Worm (Caenorhabditis elegans) whole organism, late embryonic: ENCODE measurements around the gene srd-21.

Experiments used
- C38D4.7 ChIP-seq: fragments of 200-800 bp; sonication (Bioruptor generic); optimal IDR thresholded peaks from 2 replicates; lab custom pipeline; 2018; ENCODE audit warnings: mild to moderate bottlenecking, missing genetic modification characterization, moderate library complexity, missing compliant biosample characterization
- F13H6.1 ChIP-seq: sonication (generic microtip); optimal IDR thresholded peaks from 2 replicates; lab custom pipeline; 2016; ENCODE audit warnings: missing genetic modification characterization, missing compliant biosample characterization
- K02D7.2 ChIP-seq: sonication (generic microtip); optimal IDR thresholded peaks from 2 replicates; lab custom pipeline; 2017; ENCODE audit warnings: mild to moderate bottlenecking, missing genetic modification characterization, missing compliant biosample characterization
- K09A11.1 ChIP-seq: sonication (generic microtip); optimal IDR thresholded peaks from 2 replicates; lab custom pipeline; 2017; ENCODE audit warnings: antibody characterized with exemption, mild to moderate bottlenecking, missing genetic modification characterization, missing compliant biosample characterization; ENCODE audit not compliant: insufficient read depth
- T23F11.4 ChIP-seq: fragments of 200-800 bp; sonication (Bioruptor generic); optimal IDR thresholded peaks from 2 replicates; lab custom pipeline; 2018; ENCODE audit warnings: mild to moderate bottlenecking, missing genetic modification characterization, missing compliant biosample characterization
- Y22D7AL.16 ChIP-seq: sonication (generic microtip); optimal IDR thresholded peaks from 2 replicates; lab custom pipeline; 2016; ENCODE audit warnings: missing genetic modification characterization, missing compliant biosample characterization
- ahr-1 ChIP-seq: sonication (generic microtip); optimal IDR thresholded peaks from 2 replicates; lab custom pipeline; 2016; ENCODE audit warnings: missing genetic modification characterization, missing compliant biosample characterization
- ceh-19 ChIP-seq: fragments of 200-800 bp; sonication (Bioruptor generic); optimal IDR thresholded peaks from 2 replicates; lab custom pipeline; 2018; ENCODE audit warnings: mild to moderate bottlenecking, missing genetic modification characterization, missing compliant biosample characterization
- ceh-2 ChIP-seq: sonication (generic microtip); optimal IDR thresholded peaks from 2 replicates; lab custom pipeline; 2016; ENCODE audit warnings: missing genotype, missing genetic modification characterization, missing compliant biosample characterization
- ceh-22 ChIP-seq: sonication (generic microtip); optimal IDR thresholded peaks from 2 replicates; lab custom pipeline; 2017; ENCODE audit warnings: missing biosample characterization, missing genetic modification characterization
- ceh-24 ChIP-seq: sonication (generic microtip); optimal IDR thresholded peaks from 2 replicates; lab custom pipeline; 2016; ENCODE audit warnings: mild to moderate bottlenecking, missing genetic modification characterization, missing compliant biosample characterization
- ceh-31 ChIP-seq: sonication (generic microtip); optimal IDR thresholded peaks from 2 replicates; lab custom pipeline; 2016; ENCODE audit warnings: missing genetic modification characterization, missing compliant biosample characterization
- ceh-34 ChIP-seq: sonication (generic microtip); optimal IDR thresholded peaks from 2 replicates; lab custom pipeline; 2016; ENCODE audit warnings: mild to moderate bottlenecking, missing genetic modification characterization, missing compliant biosample characterization
- ceh-45 ChIP-seq: fragments of 200-800 bp; sonication (Bioruptor generic); IDR thresholded peaks from 2 replicates; pipeline ENCODE4 v1.3.6; 2022; ENCODE audit warnings: missing genetic modification reagents, missing genetic modification characterization, missing compliant biosample characterization
- ceh-48 ChIP-seq: sonication (generic microtip); optimal IDR thresholded peaks from 2 replicates; lab custom pipeline; 2016; ENCODE audit warnings: missing genetic modification characterization, inconsistent platforms, missing compliant biosample characterization
- ceh-9 ChIP-seq: sonication (generic microtip); optimal IDR thresholded peaks from 2 replicates; lab custom pipeline; 2016; ENCODE audit warnings: mild to moderate bottlenecking, missing genetic modification characterization, inconsistent platforms, missing compliant biosample characterization
- che-1 ChIP-seq: sonication (generic microtip); optimal IDR thresholded peaks from 2 replicates; lab custom pipeline; 2016; ENCODE audit warnings: mild to moderate bottlenecking, missing genetic modification characterization, missing compliant biosample characterization
- dmd-4 ChIP-seq: sonication (generic microtip); optimal IDR thresholded peaks from 2 replicates; lab custom pipeline; 2016; ENCODE audit warnings: borderline replicate concordance, missing genetic modification characterization, missing compliant biosample characterization
- dve-1 ChIP-seq: sonication (generic microtip); optimal IDR thresholded peaks from 2 replicates; lab custom pipeline; 2017; ENCODE audit warnings: antibody characterized with exemption, mild to moderate bottlenecking, missing genetic modification characterization, missing compliant biosample characterization
- elt-2 ChIP-seq: sonication (generic microtip); optimal IDR thresholded peaks from 2 replicates; lab custom pipeline; 2016; ENCODE audit warnings: missing genetic modification reagents, missing genetic modification characterization, missing compliant biosample characterization
- elt-4 ChIP-seq: sonication (generic microtip); optimal IDR thresholded peaks from 2 replicates; lab custom pipeline; 2016; ENCODE audit warnings: missing genetic modification characterization, missing compliant biosample characterization
- ets-4 ChIP-seq: sonication (generic microtip); optimal IDR thresholded peaks from 2 replicates; lab custom pipeline; 2016; ENCODE audit warnings: missing genetic modification characterization, missing compliant biosample characterization
- fkh-6 ChIP-seq: sonication (generic microtip); optimal IDR thresholded peaks from 2 replicates; lab custom pipeline; 2016; ENCODE audit warnings: missing genetic modification characterization, missing compliant biosample characterization
- gmeb-2 ChIP-seq: sonication (generic microtip); optimal IDR thresholded peaks from 2 replicates; lab custom pipeline; 2016; ENCODE audit warnings: missing genetic modification characterization, inconsistent platforms, missing compliant biosample characterization
- hlh-13 ChIP-seq: fragments of 200-800 bp; sonication (Bioruptor generic); optimal IDR thresholded peaks from 2 replicates; lab custom pipeline; 2018; ENCODE audit warnings: mild to moderate bottlenecking, missing genetic modification characterization, missing compliant biosample characterization
- hlh-6 ChIP-seq: sonication (generic microtip); optimal IDR thresholded peaks from 2 replicates; lab custom pipeline; 2016; ENCODE audit warnings: missing genotype, missing genetic modification characterization, missing compliant biosample characterization
- hlh-8 ChIP-seq: sonication (generic microtip); optimal IDR thresholded peaks from 2 replicates; lab custom pipeline; 2016; ENCODE audit warnings: missing genotype, missing genetic modification characterization, missing compliant biosample characterization
- lim-6 ChIP-seq: sonication (generic microtip); optimal IDR thresholded peaks from 2 replicates; lab custom pipeline; 2016; ENCODE audit warnings: missing genetic modification characterization, missing compliant biosample characterization
- lin-11 ChIP-seq: fragments of 200-800 bp; sonication (Bioruptor generic); optimal IDR thresholded peaks from 2 replicates; lab custom pipeline; 2018; ENCODE audit warnings: mild to moderate bottlenecking, missing genetic modification characterization, missing compliant biosample characterization
- madf-2 ChIP-seq: sonication (generic microtip); optimal IDR thresholded peaks from 2 replicates; lab custom pipeline; 2017; ENCODE audit warnings: missing genetic modification characterization, missing compliant biosample characterization
- nfya-1 ChIP-seq: sonication (generic microtip); optimal IDR thresholded peaks from 2 replicates; lab custom pipeline; 2017; ENCODE audit warnings: missing genetic modification characterization, mild to moderate bottlenecking, missing compliant biosample characterization, antibody characterized with exemption, moderate library complexity
- nhr-232 ChIP-seq: sonication (generic microtip); optimal IDR thresholded peaks from 2 replicates; lab custom pipeline; 2016; ENCODE audit warnings: missing genetic modification characterization, missing compliant biosample characterization
- npax-4 ChIP-seq: sonication (generic microtip); optimal IDR thresholded peaks from 2 replicates; lab custom pipeline; 2016; ENCODE audit warnings: missing genetic modification characterization, missing compliant biosample characterization
- pag-3 ChIP-seq: sonication (generic microtip); optimal IDR thresholded peaks from 2 replicates; lab custom pipeline; 2016; ENCODE audit warnings: missing compliant biosample characterization, missing genetic modification characterization, borderline replicate concordance
- pat-9 ChIP-seq: fragments of 200-800 bp; sonication (Bioruptor generic); optimal IDR thresholded peaks from 2 replicates; lab custom pipeline; 2018; ENCODE audit warnings: mild to moderate bottlenecking, missing genetic modification characterization, moderate library complexity, missing compliant biosample characterization
- pax-1 ChIP-seq: fragments of 150-350 bp; optimal IDR thresholded peaks from 2 replicates; lab custom pipeline; 2014; ENCODE audit warnings: missing biosample characterization, missing genetic modification characterization
- rnt-1 ChIP-seq: sonication (generic microtip); optimal IDR thresholded peaks from 2 replicates; lab custom pipeline; 2016; ENCODE audit warnings: missing genetic modification characterization, missing compliant biosample characterization
- sox-2 ChIP-seq: fragments of 200-800 bp; sonication (Bioruptor generic); IDR thresholded peaks from 2 replicates; pipeline ENCODE4 v1.3.6; 2022; ENCODE audit warnings: missing genetic modification reagents, missing genetic modification characterization, missing compliant biosample characterization
- sox-4 ChIP-seq: sonication (generic microtip); optimal IDR thresholded peaks from 2 replicates; lab custom pipeline; 2017; ENCODE audit warnings: mild to moderate bottlenecking, missing genetic modification characterization, inconsistent platforms, missing compliant biosample characterization
- syd-9 ChIP-seq: sonication (generic microtip); optimal IDR thresholded peaks from 2 replicates; lab custom pipeline; 2016; ENCODE audit warnings: mild to moderate bottlenecking, missing genetic modification characterization, moderate library complexity, missing compliant biosample characterization
- tbx-7 ChIP-seq: sonication (generic microtip); optimal IDR thresholded peaks from 2 replicates; lab custom pipeline; 2016; ENCODE audit warnings: missing genotype, missing genetic modification characterization, missing compliant biosample characterization
- ttx-3 ChIP-seq: sonication (generic microtip); optimal IDR thresholded peaks from 2 replicates; lab custom pipeline; 2016; ENCODE audit warnings: missing genetic modification reagents, missing genetic modification characterization, missing compliant biosample characterization
- unc-3 ChIP-seq, 2 experiments: fragments of 200-800 bp in 1 of 2; sonication (Bioruptor generic) in 1 of 2; sonication (generic microtip) in 1 of 2; conservative IDR thresholded peaks in 1 of 2; optimal IDR thresholded peaks in 1 of 2; 2 replicates each; pipeline versions ENCODE4 v1.3.6 to Lab custom; 2016 to 2022; ENCODE audit warnings: missing compliant biosample characterization in 2 of 2, missing genetic modification characterization in 2 of 2, missing genetic modification reagents in 1 of 2
- unc-42 ChIP-seq: sonication (generic microtip); optimal IDR thresholded peaks from 2 replicates; lab custom pipeline; 2016; ENCODE audit warnings: missing genotype, missing genetic modification characterization, missing compliant biosample characterization
- unc-55 ChIP-seq: sonication (generic microtip); optimal IDR thresholded peaks from 2 replicates; lab custom pipeline; 2017; ENCODE audit warnings: missing biosample characterization, missing genetic modification reagents, missing genetic modification characterization
- unc-86 ChIP-seq: sonication (generic microtip); optimal IDR thresholded peaks from 2 replicates; lab custom pipeline; 2016; ENCODE audit warnings: missing genetic modification characterization, missing compliant biosample characterization
- ztf-16 ChIP-seq: sonication (generic microtip); optimal IDR thresholded peaks from 2 replicates; lab custom pipeline; 2017; ENCODE audit warnings: missing genetic modification characterization, missing compliant biosample characterization

srd-21 gene

ce11 chrV:16589488-16589887, 40.2 kb upstream of the srd-21 start:
- TF ChIP-seq hlh-6 (tag; lab: Kevin White, UChicago) = no peak
- TF ChIP-seq ahr-1 (tag; lab: Kevin White, UChicago) = no peak
- no peak for TF ChIP-seq C38D4.7 (GFP tag; lab: Kevin White, UChicago)
- no peak for TF ChIP-seq elt-2
- no peak for TF ChIP-seq tbx-7 (tag; lab: Kevin White, UChicago)
- TF ChIP-seq syd-9 (tag; lab: Kevin White, UChicago) = no peak
- TF ChIP-seq ets-4 = no peak
- TF ChIP-seq lin-11 = no peak
- TF ChIP-seq madf-2 (tag; lab: Kevin White, UChicago) = no peak
- TF ChIP-seq ceh-45 (GFP tag; lab: Robert Waterston, UW) = no peak
- no peak for TF ChIP-seq K02D7.2 (tag; lab: Kevin White, UChicago)
- no peak for TF ChIP-seq unc-86 (tag; lab: Kevin White, UChicago)

ce11 chrV:16591992-16592798, 37.5 kb upstream of the srd-21 start, which contains the start of gene srh-269:
Gene srh-269, minus strand, starts transcription at chrV:16592042.
- TF ChIP-seq T23F11.4 (GFP tag; lab: Kevin White, UChicago) (no peak), ets-4 (no peak), C38D4.7 (GFP tag; lab: Kevin White, UChicago) (peak; percentile 70), che-1 (tag; lab: Kevin White, UChicago) (peak; percentile 79), madf-2 (tag; lab: Kevin White, UChicago) (peak; percentile 68), K02D7.2 (tag; lab: Kevin White, UChicago) (peak; percentile 50), lim-6 (tag; lab: Kevin White, UChicago) (peak; percentile 23), elt-4 (tag; lab: Kevin White, UChicago) (no peak), ceh-2 (tag; lab: Kevin White, UChicago) (peak; percentile 50), ztf-16 (tag; lab: Kevin White, UChicago) (peak; percentile 32), pat-9 (peak; percentile 56), nhr-232 (peak; percentile 53), hlh-8 (tag; lab: Kevin White, UChicago) (no peak), ceh-19 (GFP tag; lab: Kevin White, UChicago) (peak; percentile 79), gmeb-2 (tag; lab: Kevin White, UChicago) (peak; percentile 71), hlh-6 (tag; lab: Kevin White, UChicago) (peak; percentile 80), dmd-4 (tag; lab: Kevin White, UChicago) (peak; percentile 20), dve-1 (tag; lab: Kevin White, UChicago) (peak; percentile 62), npax-4 (tag; lab: Kevin White, UChicago) (peak; percentile 18), elt-2 (peak; percentile 73), unc-42 (no peak), F13H6.1 (tag; lab: Kevin White, UChicago) (peak; percentile 45), lin-11 (peak; percentile 58), ttx-3 (tag; lab: Kevin White, UChicago) (peak; percentile 46), sox-4 (tag; lab: Kevin White, UChicago) (peak; percentile 58), pag-3 (tag; lab: Kevin White, UChicago) (no peak), ceh-24 (tag; lab: Kevin White, UChicago) (no peak), rnt-1 (tag; lab: Kevin White, UChicago) (peak; percentile 74), unc-3 (GFP tag; conservative IDR thresholded peaks at IDR 0.05; lab: Robert Waterston, UW) (no peak), unc-3 (tag; optimal IDR thresholded peaks at IDR 0.05; lab: Kevin White, UChicago) (peak; percentile 32), fkh-6 (tag; lab: Kevin White, UChicago) (peak; percentile 67), nfya-1 (tag; lab: Kevin White, UChicago) (peak; percentile 61), ceh-22 (tag; lab: Kevin White, UChicago) (no peak), hlh-13 (peak; percentile 64), K09A11.1 (peak; percentile 10), ceh-31 (tag; lab: Kevin White, UChicago) (peak; percentile 33), ceh-9 (tag; lab: Kevin White, UChicago) (peak; percentile 13), pax-1 (tag; lab: Kevin White, UChicago) (no peak), ceh-48 (tag; lab: Kevin White, UChicago) (peak; percentile 24), Y22D7AL.16 (no peak), ceh-34 (tag; lab: Kevin White, UChicago) (peak; percentile 68), sox-2 (GFP tag; lab: Robert Waterston, UW) (no peak), unc-86 (tag; lab: Kevin White, UChicago) (peak; percentile 33), unc-55 (GFP tag; lab: Kevin White, UChicago) (no peak), syd-9 (tag; lab: Kevin White, UChicago) (peak; percentile 71)
